4 worm cellular contexts compared by ENCODE assay signal in the genomic region with DNA sequence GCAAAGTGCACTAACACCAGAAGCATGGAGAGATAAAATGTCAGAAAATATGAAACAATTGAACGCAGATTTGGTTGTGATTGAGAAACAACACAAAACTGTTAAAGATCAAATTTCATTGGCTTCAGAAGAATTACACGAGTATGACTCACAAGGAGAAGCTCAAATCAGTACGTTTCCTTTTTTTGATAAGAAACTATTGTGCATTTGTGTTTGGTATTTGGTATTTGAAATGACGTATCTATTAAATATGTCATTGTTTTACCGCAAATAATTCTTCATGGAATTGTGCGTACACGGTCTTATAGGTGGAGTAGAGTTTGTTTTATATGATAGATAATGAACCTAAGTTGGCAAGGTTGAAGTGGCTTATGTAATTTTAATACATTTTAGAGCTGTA.
TF ChIP-seq lines count a peak whose summit lies in the region.

No protein-coding gene starts in this region.

TF ChIP-seq in whole organism, L2 larva, 48 proteins besides CTCF, POLR2A, EP300 and RAD21:
- TF ChIP-seq crh-2 (tag; optimal IDR thresholded peaks at IDR 0.05; lab: Kevin White, UChicago) (peak; percentile 13), sma-9 (GFP tag; optimal IDR thresholded peaks at IDR 0.05; lab: Kevin White, UChicago) (peak; percentile 6), sma-9 (tag; optimal IDR thresholded peaks at IDR 0.05; lab: Kevin White, UChicago) (no peak), egl-27 (tag; optimal IDR thresholded peaks at IDR 0.05; lab: Kevin White, UChicago) (no peak), nhr-23 (tag; optimal IDR thresholded peaks at IDR 0.05; lab: Kevin White, UChicago) (no peak), fos-1 (tag; optimal IDR thresholded peaks at IDR 0.05; lab: Kevin White, UChicago) (peak; percentile 94)
TF ChIP-seq in whole organism, L2 larva: peak in this region for 3.

TF ChIP-seq in whole organism, L3 larva, 47 proteins besides CTCF, POLR2A, EP300 and RAD21:
- TF ChIP-seq pqm-1 (tag; optimal IDR thresholded peaks at IDR 0.05; lab: Kevin White, UChicago) (peak; percentile 76), elt-2 (tag; optimal IDR thresholded peaks at IDR 0.05; lab: Kevin White, UChicago) (peak; percentile 59), ceh-9 (tag; optimal IDR thresholded peaks at IDR 0.05; lab: Kevin White, UChicago) (no peak), nhr-25 (tag; optimal IDR thresholded peaks at IDR 0.05; lab: Kevin White, UChicago) (no peak)

TF ChIP-seq in whole organism, L4 larva, 104 proteins besides CTCF, POLR2A, EP300 and RAD21:
- TF ChIP-seq daf-12 (tag; optimal IDR thresholded peaks at IDR 0.05; lab: Kevin White, UChicago) (no peak), dmd-6 (GFP tag; IDR thresholded peaks at IDR 0.05; lab: Robert Waterston, UW) (peak; percentile 58; the same call in 1 of the 2 replicates), gei-8 (GFP tag; optimal IDR thresholded peaks at IDR 0.05; lab: Kevin White, UChicago) (no peak), spr-3 (GFP tag; optimal IDR thresholded peaks at IDR 0.05; lab: Kevin White, UChicago) (no peak), daf-19 (GFP tag; conservative IDR thresholded peaks at IDR 0.05; lab: Robert Waterston, UW) (no peak), nhr-237 (tag; optimal IDR thresholded peaks at IDR 0.05; lab: Kevin White, UChicago) (no peak), T26A8.4 (GFP tag; IDR thresholded peaks at IDR 0.05; lab: Robert Waterston, UW) (no peak), unc-62 (GFP tag; optimal IDR thresholded peaks at IDR 0.05 in 1 of 2; lab: Kevin White, UChicago) (no peak), unc-62 (tag; optimal IDR thresholded peaks at IDR 0.05; lab: Kevin White, UChicago) (no peak), Y48G9A.11 (GFP tag; IDR thresholded peaks at IDR 0.05; lab: Robert Waterston, UW) (no peak), pqm-1 (tag; optimal IDR thresholded peaks at IDR 0.05; lab: Kevin White, UChicago) (peak; percentile 72), php-3 (GFP tag; IDR thresholded peaks at IDR 0.05; lab: Robert Waterston, UW) (no peak), nhr-77 (tag; optimal IDR thresholded peaks at IDR 0.05; lab: Kevin White, UChicago) (peak; percentile 18), nhr-28 (tag; optimal IDR thresholded peaks at IDR 0.05; lab: Kevin White, UChicago) (peak; percentile 50), rbr-2 (tag; optimal IDR thresholded peaks at IDR 0.05; lab: Kevin White, UChicago) (no peak)

TF ChIP-seq in whole organism, young adult, 124 proteins besides CTCF, POLR2A, EP300 and RAD21:
- TF ChIP-seq F23B12.7 (tag; optimal IDR thresholded peaks at IDR 0.05; lab: Kevin White, UChicago; ENCODE audit: insufficient read depth), result no peak
- TF ChIP-seq mel-28 (tag; optimal IDR thresholded peaks at IDR 0.05; lab: Kevin White, UChicago; ENCODE audit: borderline replicate concordance), result no peak
- TF ChIP-seq pha-4 (tag; optimal IDR thresholded peaks at IDR 0.05; lab: Kevin White, UChicago), result no peak
- TF ChIP-seq rec-8 (tag; optimal IDR thresholded peaks at IDR 0.05; lab: Kevin White, UChicago), result no peak
- no peak for TF ChIP-seq nfya-2 (GFP tag; IDR thresholded peaks at IDR 0.05; lab: Robert Waterston, UW)
- TF ChIP-seq nhr-80 (tag; optimal IDR thresholded peaks at IDR 0.05; lab: Kevin White, UChicago), result peak; percentile 43
- TF ChIP-seq gei-17 (GFP tag; optimal IDR thresholded peaks at IDR 0.05; lab: Kevin White, UChicago), result no peak
- TF ChIP-seq tbp1 (GFP tag; optimal IDR thresholded peaks at IDR 0.05; lab: Kevin White, UChicago), result no peak
